Fruit fly (Drosophila melanogaster) whole organism, embryonic: ENCODE measurements around the gene cbt.

ENCODE experiments used
- Asciz ChIP-seq: fragments of 200-800 bp; sonication (Bioruptor generic); optimal IDR thresholded peaks from 2 replicates; lab custom pipeline; 2017; ENCODE audit warnings: missing biosample characterization, mild to moderate bottlenecking, missing genetic modification characterization, missing genetic modification reagents
- Blimp-1 ChIP-seq: fragments of 200-800 bp; sonication (Bioruptor generic); optimal IDR thresholded peaks from 3 replicates; lab custom pipeline; 2018; ENCODE audit warnings: missing biosample characterization, missing genetic modification characterization, mild to moderate bottlenecking, moderate library complexity, missing genetic modification reagents
- CG10209 ChIP-seq: fragments of 200-800 bp; sonication (Bioruptor generic); optimal IDR thresholded peaks from 3 replicates; lab custom pipeline; 2017; ENCODE audit warnings: missing biosample characterization, mild to moderate bottlenecking, missing genetic modification characterization, missing genetic modification reagents
- CG10267 ChIP-seq: fragments of 200-800 bp; sonication (Bioruptor generic); optimal IDR thresholded peaks from 2 replicates; lab custom pipeline; 2018; ENCODE audit warnings: missing biosample characterization, mild to moderate bottlenecking, missing genetic modification characterization, moderate library complexity
- CG11504 ChIP-seq: fragments of 200-800 bp; sonication (Bioruptor generic); optimal IDR thresholded peaks from 3 replicates; lab custom pipeline; 2019; ENCODE audit warnings: missing biosample characterization, mild to moderate bottlenecking, missing genetic modification characterization, moderate library complexity
- CG12391 ChIP-seq: fragments of 200-800 bp; sonication (Bioruptor generic); optimal IDR thresholded peaks from 3 replicates; lab custom pipeline; 2018; ENCODE audit warnings: missing biosample characterization, mild to moderate bottlenecking, missing genetic modification characterization, moderate library complexity
- CG13123 ChIP-seq: fragments of 200-800 bp; sonication (Bioruptor generic); optimal IDR thresholded peaks from 2 replicates; lab custom pipeline; 2016; ENCODE audit warnings: missing biosample characterization, missing genetic modification characterization
- CG14710 ChIP-seq: fragments of 200-800 bp; sonication (Bioruptor generic); optimal IDR thresholded peaks from 3 replicates; lab custom pipeline; 2019; ENCODE audit warnings: missing biosample characterization, mild to moderate bottlenecking, missing genetic modification characterization, moderate library complexity
- CG1529 ChIP-seq: fragments of 200-800 bp; sonication (Bioruptor generic); optimal IDR thresholded peaks from 3 replicates; lab custom pipeline; 2018; ENCODE audit warnings: missing biosample characterization, missing genetic modification characterization
- CG16813 ChIP-seq: fragments of 200-800 bp; sonication (Bioruptor generic); IDR thresholded peaks from 3 replicates; pipeline ENCODE4 v1.3.6; 2022; ENCODE audit warnings: missing biosample characterization, missing genetic modification characterization; ENCODE audit not compliant: partially characterized antibody
- CG17385 ChIP-seq: fragments of 200-800 bp; sonication (Bioruptor generic); optimal IDR thresholded peaks from 3 replicates; lab custom pipeline; 2018; ENCODE audit warnings: missing biosample characterization, mild to moderate bottlenecking, missing genetic modification characterization
- CG2116 ChIP-seq: fragments of 200-800 bp; sonication (Bioruptor generic); optimal IDR thresholded peaks from 3 replicates; lab custom pipeline; 2018; ENCODE audit warnings: missing biosample characterization, mild to moderate bottlenecking, missing genetic modification characterization
- CG30403 ChIP-seq: fragments of 200-800 bp; sonication (Bioruptor generic); optimal IDR thresholded peaks from 3 replicates; lab custom pipeline; 2016; ENCODE audit warnings: missing biosample characterization, missing genetic modification characterization
- CG3065 ChIP-seq: fragments of 200-800 bp; sonication (Bioruptor generic); optimal IDR thresholded peaks from 2 replicates; lab custom pipeline; 2016; ENCODE audit warnings: missing biosample characterization, missing genetic modification characterization
- CG31388 ChIP-seq: fragments of 200-800 bp; sonication (Bioruptor generic); optimal IDR thresholded peaks from 2 replicates; lab custom pipeline; 2016; ENCODE audit warnings: missing biosample characterization, missing genetic modification characterization
- CG3407 ChIP-seq: fragments of 200-800 bp; sonication (Bioruptor generic); optimal IDR thresholded peaks from 2 replicates; lab custom pipeline; 2018; ENCODE audit warnings: missing biosample characterization, mild to moderate bottlenecking, missing genetic modification characterization
- CG4360 ChIP-seq: fragments of 200-800 bp; sonication (Bioruptor generic); IDR thresholded peaks from 2 replicates; pipeline ENCODE4 v1.3.6; 2022; ENCODE audit warnings: missing biosample characterization, missing genetic modification characterization
- CG5953 ChIP-seq: fragments of 200-800 bp; sonication (Bioruptor generic); IDR thresholded peaks from 2 replicates; pipeline ENCODE4 v1.3.6; 2022; ENCODE audit warnings: missing biosample characterization, missing genetic modification characterization
- CG6854 ChIP-seq: fragments of 200-800 bp; sonication (Bioruptor generic); optimal IDR thresholded peaks from 3 replicates; lab custom pipeline; 2017; ENCODE audit warnings: missing biosample characterization, mild to moderate bottlenecking, missing genetic modification characterization
- CG7786 ChIP-seq: fragments of 200-800 bp; sonication (Bioruptor generic); optimal IDR thresholded peaks from 2 replicates; lab custom pipeline; 2016; ENCODE audit warnings: missing biosample characterization, missing genetic modification characterization
- CG8388 ChIP-seq: fragments of 200-800 bp; sonication (Bioruptor generic); optimal IDR thresholded peaks from 2 replicates; lab custom pipeline; 2019; ENCODE audit warnings: missing biosample characterization, mild to moderate bottlenecking, missing genetic modification characterization, moderate library complexity
- CG9876 ChIP-seq: fragments of 200-800 bp; sonication (Bioruptor generic); optimal IDR thresholded peaks from 2 replicates; lab custom pipeline; 2016; ENCODE audit warnings: missing biosample characterization, missing genetic modification characterization
- Chrac-16 ChIP-seq: fragments of 200-800 bp; sonication (Bioruptor generic); optimal IDR thresholded peaks from 3 replicates; lab custom pipeline; 2016; ENCODE audit warnings: missing biosample characterization, missing genetic modification characterization
- Deaf1 ChIP-seq: fragments of 200-800 bp; optimal IDR thresholded peaks from 3 replicates; lab custom pipeline; 2019; ENCODE audit warnings: missing biosample characterization, mild to moderate bottlenecking, missing genetic modification characterization, moderate library complexity
- Dfd ChIP-seq, 2 experiments: fragments of >200 bp; optimal IDR thresholded peaks; 2 replicates each; lab custom pipeline; 2017; ENCODE audit warnings: missing biosample characterization in 2 of 2, missing genetic modification characterization in 2 of 2
- Ets65A ChIP-seq: fragments of 200-800 bp; sonication (Bioruptor generic); peaks from one replicate; lab custom pipeline; 2016; ENCODE audit warnings: missing biosample characterization, missing genetic modification characterization
- Gsc ChIP-seq: fragments of 200-800 bp; sonication (Bioruptor generic); IDR thresholded peaks from 2 replicates; pipeline ENCODE4 v1.3.6; 2022; ENCODE audit warnings: missing biosample characterization, missing genetic modification characterization
- Med ChIP-seq: fragments of 200-800 bp; sonication (Bioruptor generic); peaks from one replicate; lab custom pipeline; 2016; ENCODE audit warnings: missing biosample characterization, missing genetic modification characterization, mild to moderate bottlenecking, inconsistent platforms, moderate library complexity
- NC2α ChIP-seq: fragments of 200-800 bp; sonication (Bioruptor generic); optimal IDR thresholded peaks from 2 replicates; lab custom pipeline; 2016; ENCODE audit warnings: missing biosample characterization, missing genetic modification characterization
- NC2β ChIP-seq: fragments of 200-800 bp; sonication (Bioruptor generic); optimal IDR thresholded peaks from 2 replicates; lab custom pipeline; 2016; ENCODE audit warnings: missing biosample characterization, missing genetic modification characterization
- PHDP ChIP-seq: fragments of 200-800 bp; sonication (Bioruptor generic); optimal IDR thresholded peaks from 3 replicates; lab custom pipeline; 2018; ENCODE audit warnings: missing biosample characterization, mild to moderate bottlenecking, missing genetic modification characterization, moderate library complexity
- Sox100B ChIP-seq: fragments of 200-800 bp; sonication (Bioruptor generic); optimal IDR thresholded peaks from 3 replicates; lab custom pipeline; 2018; ENCODE audit warnings: missing biosample characterization, mild to moderate bottlenecking, missing genetic modification characterization
- ap ChIP-seq: fragments of 200-800 bp; sonication (Bioruptor generic); IDR thresholded peaks from 2 replicates; pipeline ENCODE4 v1.3.6; 2022; ENCODE audit warnings: missing biosample characterization, missing genetic modification characterization
- crol ChIP-seq: fragments of 200-800 bp; sonication (Bioruptor generic); IDR thresholded peaks from 2 replicates; pipeline ENCODE4 v1.3.6; 2022; ENCODE audit warnings: missing biosample characterization, missing genetic modification characterization
- danr ChIP-seq: fragments of 200-800 bp; sonication (Bioruptor generic); IDR thresholded peaks from 2 replicates; pipeline ENCODE4 v1.3.6; 2022; ENCODE audit warnings: missing biosample characterization, missing genetic modification characterization
- dmrt99B ChIP-seq: fragments of 200-800 bp; sonication (Bioruptor generic); optimal IDR thresholded peaks from 2 replicates; lab custom pipeline; 2018; ENCODE audit warnings: missing biosample characterization, mild to moderate bottlenecking, missing genetic modification characterization, moderate library complexity
- hkb ChIP-seq, 2 experiments: fragments of 200-800 bp in 1 of 2; fragments of >200 bp in 1 of 2; sonication (Bioruptor generic) in 1 of 2; IDR thresholded peaks in 1 of 2; optimal IDR thresholded peaks in 1 of 2; 2 replicates each; pipeline versions ENCODE4 v1.3.6 to Lab custom; 2017 to 2022; ENCODE audit warnings: missing biosample characterization in 1 of 2, missing genetic modification characterization in 1 of 2
- klu ChIP-seq: fragments of 200-800 bp; sonication (Bioruptor generic); IDR thresholded peaks from 2 replicates; pipeline ENCODE4 v1.3.6; 2022; ENCODE audit warnings: missing biosample characterization, missing genetic modification characterization
- lilli ChIP-seq: fragments of 200-800 bp; sonication (Bioruptor generic); optimal IDR thresholded peaks from 3 replicates; lab custom pipeline; 2016; ENCODE audit warnings: missing biosample characterization, missing genetic modification characterization
- lov ChIP-seq, 2 experiments: fragments of 200-800 bp in 1 of 2; fragments of >200 bp in 1 of 2; sonication (Bioruptor generic) in 1 of 2; IDR thresholded peaks in 1 of 2; optimal IDR thresholded peaks in 1 of 2; 2 replicates in 1 of 2; 3 replicates in 1 of 2; pipeline versions ENCODE4 v1.3.6 to Lab custom; 2017 to 2022; ENCODE audit warnings: missing biosample characterization in 1 of 2, missing genetic modification characterization in 1 of 2
- onecut ChIP-seq: fragments of 200-800 bp; sonication (Bioruptor generic); IDR thresholded peaks from 2 replicates; pipeline ENCODE4 v1.3.6; 2022; ENCODE audit warnings: missing biosample characterization, missing genetic modification characterization
- pan ChIP-seq, 4 experiments: fragments of >200 bp in 3 of 4; fragments of 200-800 bp in 1 of 4; sonication (Bioruptor generic) in 1 of 4; optimal IDR thresholded peaks in 3 of 4; IDR thresholded peaks in 1 of 4; 2 replicates each; pipeline versions ENCODE4 v1.3.6 to Lab custom; 2017 to 2022; ENCODE audit warnings: missing biosample characterization in 2 of 4, missing genetic modification characterization in 2 of 4, mixed read lengths in 1 of 4
- prd ChIP-seq, 3 experiments: fragments of >200 bp in 2 of 3; fragments of 200-800 bp in 1 of 3; sonication (Bioruptor generic) in 1 of 3; optimal IDR thresholded peaks in 2 of 3; IDR thresholded peaks in 1 of 3; 2 replicates in 2 of 3; 3 replicates in 1 of 3; pipeline versions ENCODE4 v1.3.6 to Lab custom; 2017 to 2022; ENCODE audit warnings: missing biosample characterization in 1 of 3, missing genetic modification characterization in 1 of 3
- row ChIP-seq: fragments of 200-800 bp; sonication (Bioruptor generic); IDR thresholded peaks from 3 replicates; pipeline ENCODE4 v1.3.6; 2022; ENCODE audit warnings: missing biosample characterization, missing genetic modification characterization
- seq ChIP-seq: fragments of 200-800 bp; sonication (Bioruptor generic); IDR thresholded peaks from 2 replicates; pipeline ENCODE4 v1.3.6; 2022; ENCODE audit warnings: missing biosample characterization, missing genetic modification characterization
- shn ChIP-seq: fragments of 200-800 bp; sonication (Bioruptor generic); optimal IDR thresholded peaks from 3 replicates; lab custom pipeline; 2016; ENCODE audit warnings: missing biosample characterization, missing genetic modification characterization
- tgo ChIP-seq: fragments of 200-800 bp; sonication (Bioruptor generic); IDR thresholded peaks from 3 replicates; pipeline ENCODE4 v1.3.6; 2022; ENCODE audit warnings: missing biosample characterization, missing genetic modification characterization
- tin ChIP-seq: fragments of 200-800 bp; sonication (Bioruptor generic); optimal IDR thresholded peaks from 3 replicates; lab custom pipeline; 2016; ENCODE audit warnings: missing biosample characterization, missing genetic modification characterization

cbt gene

dm6 chr2L:435311-435806, 44.1 kb downstream of the cbt start (continued):
- TF ChIP-seq Dfd (GFP tag; optimal IDR thresholded peaks at IDR 0.05; lab: Kevin White, UChicago), result no peak
- TF ChIP-seq Blimp-1 (GFP tag; lab: Kevin White, UChicago), result peak; percentile 56
- peak; percentile 44 for TF ChIP-seq CG12391 (tag; lab: Kevin White, UChicago)
- TF ChIP-seq Asciz (GFP tag; lab: Kevin White, UChicago), result peak; percentile 34
- TF ChIP-seq crol (GFP tag; lab: Robert Waterston, UW), result peak; percentile 55
- peak; percentile 44; the same call in 2 of the 3 replicates for TF ChIP-seq row
- TF ChIP-seq pan (optimal IDR thresholded peaks at IDR 0.05; lab: Kevin White, UChicago), result no peak
- TF ChIP-seq pan (GFP tag; optimal IDR thresholded peaks at IDR 0.05 in 1 of 2, IDR thresholded peaks at IDR 0.05 in 1 of 2), result peak in 1 of 2 experiments; percentile 55
- no peak for TF ChIP-seq Gsc (GFP tag; lab: Robert Waterston, UW)
- no peak for TF ChIP-seq NC2β
- TF ChIP-seq CG9876 (GFP tag; lab: Kevin White, UChicago), result no peak
- TF ChIP-seq ap (GFP tag; lab: Robert Waterston, UW), result 0 out of 2 replicates have a peak, but pooled peaks have one; percentile 36
- TF ChIP-seq CG11504 (tag; lab: Kevin White, UChicago), result peak; percentile 64
- TF ChIP-seq onecut (GFP tag; lab: Robert Waterston, UW), result peak; percentile 51
- TF ChIP-seq lilli (GFP tag; lab: Kevin White, UChicago), result no peak
- TF ChIP-seq shn, result no peak
- 0 out of 2 replicates have a peak, but pooled peaks have one; percentile 5 for TF ChIP-seq danr (GFP tag; lab: Robert Waterston, UW)
- TF ChIP-seq lov (optimal IDR thresholded peaks at IDR 0.05; lab: Kevin White, UChicago), result no peak
- TF ChIP-seq lov (GFP tag; IDR thresholded peaks at IDR 0.05; lab: Robert Waterston, UW), result 0 out of 3 replicates have a peak, but pooled peaks have one; percentile 17
- TF ChIP-seq klu (GFP tag; lab: Robert Waterston, UW), result no peak
- TF ChIP-seq CG14710 (tag; lab: Kevin White, UChicago), result peak; percentile 12
- no peak for TF ChIP-seq NC2α (GFP tag; lab: Kevin White, UChicago)
- no peak for TF ChIP-seq CG2116 (GFP tag; lab: Kevin White, UChicago)
- TF ChIP-seq prd (optimal IDR thresholded peaks at IDR 0.05; lab: Kevin White, UChicago), result no peak
- TF ChIP-seq prd (GFP tag; IDR thresholded peaks at IDR 0.05; lab: Robert Waterston, UW), result peak; percentile 21; the same call in 1 of the 3 replicates
- TF ChIP-seq PHDP (tag; lab: Kevin White, UChicago), result peak; percentile 11
- peak; percentile 63 for TF ChIP-seq dmrt99B (tag; lab: Kevin White, UChicago)
- no peak for TF ChIP-seq CG31388 (GFP tag; lab: Kevin White, UChicago)
- TF ChIP-seq tin, result no peak
- TF ChIP-seq CG4360 (GFP tag; lab: Robert Waterston, UW), result 0 out of 2 replicates have a peak, but pooled peaks have one; percentile 20
- TF ChIP-seq CG3065 (GFP tag; lab: Kevin White, UChicago), result no peak
- TF ChIP-seq CG10209, result peak; percentile 17
- no peak for TF ChIP-seq CG7786 (GFP tag; lab: Kevin White, UChicago)
- TF ChIP-seq Deaf1, result peak; percentile 43
- TF ChIP-seq CG1529, result no peak
- TF ChIP-seq Chrac-16 (GFP tag; lab: Kevin White, UChicago), result no peak
- peak; percentile 4 for TF ChIP-seq CG10267 (tag; lab: Kevin White, UChicago)
- no peak for TF ChIP-seq hkb (optimal IDR thresholded peaks at IDR 0.05; lab: Kevin White, UChicago)
- peak; percentile 33; the same call in 1 of the 2 replicates for TF ChIP-seq hkb (GFP tag; IDR thresholded peaks at IDR 0.05; lab: Robert Waterston, UW)
- peak; percentile 49; the same call in 2 of the 3 replicates for TF ChIP-seq tgo (GFP tag; lab: Robert Waterston, UW)
- TF ChIP-seq CG6854 (GFP tag; lab: Kevin White, UChicago), result no peak
- 0 out of 2 replicates have a peak, but pooled peaks have one; percentile 12 for TF ChIP-seq seq
- peak; percentile 13 for TF ChIP-seq CG17385 (GFP tag; lab: Kevin White, UChicago)
- TF ChIP-seq Sox100B (GFP tag; lab: Kevin White, UChicago), result peak; percentile 4
- TF ChIP-seq CG5953 (GFP tag; lab: Robert Waterston, UW), result 0 out of 2 replicates have a peak, but pooled peaks have one; percentile 10
- peak; percentile 39 for TF ChIP-seq CG8388 (GFP tag; lab: Kevin White, UChicago)
- TF ChIP-seq CG30403 (GFP tag; lab: Kevin White, UChicago), result peak; percentile 8
- TF ChIP-seq Med (GFP tag; lab: Kevin White, UChicago), result peak; percentile 41
- TF ChIP-seq CG16813, result no peak
- no peak for TF ChIP-seq CG3407 (GFP tag; lab: Kevin White, UChicago)
- peak; percentile 71 for TF ChIP-seq Ets65A (GFP tag; lab: Kevin White, UChicago)
- no peak for TF ChIP-seq CG13123 (GFP tag; lab: Kevin White, UChicago)
